Worm (Caenorhabditis elegans) whole organism, midembryonic: ENCODE data around the gene mom-2.

Experiments used
- T22C8.4 ChIP-seq: fragments of 200-800 bp; sonication (Bioruptor generic); IDR thresholded peaks from 2 replicates; pipeline ENCODE4 v1.3.6; 2022; ENCODE audit warnings: missing genetic modification characterization, missing compliant biosample characterization
- cog-1 ChIP-seq: sonication (generic microtip); optimal IDR thresholded peaks from 2 replicates; lab custom pipeline; 2016; ENCODE audit warnings: missing genetic modification characterization, missing compliant biosample characterization
- flt-1 ChIP-seq: fragments of 200-800 bp; sonication (Bioruptor generic); IDR thresholded peaks from 2 replicates; pipeline ENCODE4 v1.3.6; 2022; ENCODE audit warnings: missing genetic modification characterization, missing compliant biosample characterization
- med-1 ChIP-seq: sonication (generic microtip); optimal IDR thresholded peaks from 2 replicates; lab custom pipeline; 2017; ENCODE audit warnings: missing genetic modification characterization, mild to moderate bottlenecking, missing compliant biosample characterization, antibody characterized with exemption, missing genetic modification reagents; ENCODE audit not compliant: insufficient read depth
- ref-1 ChIP-seq: fragments of 200-800 bp; sonication (Bioruptor generic); conservative IDR thresholded peaks from 2 replicates; pipeline ENCODE4 v1.3.6; 2022; ENCODE audit warnings: missing genetic modification reagents, missing genetic modification characterization, missing compliant biosample characterization
- tab-1 ChIP-seq: fragments of 200-800 bp; sonication (Bioruptor generic); IDR thresholded peaks from 2 replicates; pipeline ENCODE4 v1.3.6; 2022; ENCODE audit warnings: missing genetic modification characterization, missing compliant biosample characterization
- ztf-23 ChIP-seq: fragments of 200-800 bp; sonication (Bioruptor generic); IDR thresholded peaks from 2 replicates; pipeline ENCODE4 v1.3.6; 2022; ENCODE audit warnings: missing genetic modification reagents, missing genetic modification characterization, missing compliant biosample characterization
- ztf-29 ChIP-seq: fragments of 200-800 bp; sonication (Bioruptor generic); IDR thresholded peaks from 2 replicates; pipeline ENCODE4 v1.3.6; 2022; ENCODE audit warnings: missing genetic modification reagents, missing genetic modification characterization, missing compliant biosample characterization

DNA sequence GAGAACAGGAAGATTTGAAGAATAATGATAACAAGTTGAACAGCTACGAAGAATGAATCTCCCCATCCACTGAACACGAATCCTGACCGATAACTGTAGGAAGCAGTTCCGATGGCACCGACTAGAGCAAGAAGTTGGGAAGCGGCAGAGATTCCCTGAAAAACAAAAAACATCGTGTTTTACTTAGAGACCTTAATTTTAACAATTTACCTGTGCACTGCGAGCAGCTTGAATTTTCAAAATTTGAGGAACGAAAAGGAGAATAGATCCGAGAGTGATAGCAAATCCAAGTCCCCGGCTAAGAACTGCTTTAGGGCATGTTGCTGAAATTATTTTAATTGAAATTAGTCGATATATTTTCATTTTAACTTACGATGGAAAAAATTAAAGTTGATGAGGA is 2.9 kb downstream of the mom-2 start:
- TF ChIP-seq ztf-29 (no peak), cog-1 (no peak), T22C8.4 (no peak), tab-1 (GFP tag; lab: Robert Waterston, UW) (no peak), ref-1 (GFP tag; lab: Robert Waterston, UW) (no peak), ztf-23 (no peak), med-1 (no peak), flt-1 (GFP tag; lab: Robert Waterston, UW) (no peak)
